Worm (Caenorhabditis elegans) whole organism, L1 larva: ENCODE measurements around the gene D1054.10.

Experiments used
- alr-1 ChIP-seq: fragments of 200-800 bp; sonication (Bioruptor generic); optimal IDR thresholded peaks from 2 replicates; lab custom pipeline; 2018; ENCODE audit warnings: borderline replicate concordance, mild to moderate bottlenecking, missing genetic modification characterization, missing compliant biosample characterization
- ceh-88 ChIP-seq: fragments of 200-800 bp; sonication (Bioruptor generic); IDR thresholded peaks from 2 replicates; pipeline ENCODE4 v1.3.6; 2022; ENCODE audit warnings: missing genetic modification characterization, missing compliant biosample characterization
- egl-13 ChIP-seq: sonication (generic microtip); optimal IDR thresholded peaks from 2 replicates; lab custom pipeline; 2016; ENCODE audit warnings: missing genotype, missing genetic modification reagents, missing genetic modification characterization, missing compliant biosample characterization
- elt-2 ChIP-seq: sonication (generic microtip); optimal IDR thresholded peaks from 2 replicates; lab custom pipeline; 2016; ENCODE audit warnings: missing genetic modification characterization, mild to moderate bottlenecking, inconsistent platforms, missing compliant biosample characterization, missing genetic modification reagents
- fos-1 ChIP-seq: fragments of 150-350 bp; optimal IDR thresholded peaks from 2 replicates; lab custom pipeline; 2014; ENCODE audit warnings: missing biosample characterization, missing genetic modification characterization
- grh-1 ChIP-seq: fragments of 200-800 bp; sonication (Bioruptor generic); IDR thresholded peaks from 2 replicates; pipeline ENCODE4 v1.3.6; 2022; ENCODE audit warnings: missing genetic modification reagents, missing genetic modification characterization, missing compliant biosample characterization
- lin-13 ChIP-seq: fragments of 150-350 bp; optimal IDR thresholded peaks from 2 replicates; lab custom pipeline; 2014; ENCODE audit warnings: missing biosample characterization, missing genetic modification reagents, missing genetic modification characterization
- lin-15B ChIP-seq: fragments of 150-350 bp; sonication (generic microtip); optimal IDR thresholded peaks from 3 replicates; lab custom pipeline; 2014; ENCODE audit warnings: missing biosample characterization, missing genetic modification characterization
- lin-35 ChIP-seq, 2 experiments: fragments of 150-350 bp; optimal IDR thresholded peaks; 2 replicates each; lab custom pipeline; 2014; ENCODE audit warnings: missing biosample characterization in 2 of 2, missing genetic modification characterization in 2 of 2, missing genetic modification reagents in 2 of 2
- mab-9 ChIP-seq: fragments of 200-800 bp; sonication (Bioruptor generic); IDR thresholded peaks from 2 replicates; pipeline ENCODE4 v1.3.6; 2022; ENCODE audit warnings: missing genetic modification reagents, missing genetic modification characterization, missing compliant biosample characterization
- nhr-12 ChIP-seq: sonication (generic microtip); optimal IDR thresholded peaks from 2 replicates; lab custom pipeline; 2017; ENCODE audit warnings: missing biosample characterization, missing genetic modification characterization
- unc-130 ChIP-seq: fragments of 150-350 bp; optimal IDR thresholded peaks from 2 replicates; lab custom pipeline; 2017; ENCODE audit warnings: missing biosample characterization, missing genetic modification characterization, inconsistent platforms
- unc-62 ChIP-seq: fragments of 150-350 bp; optimal IDR thresholded peaks from 2 replicates; lab custom pipeline; 2014; ENCODE audit warnings: missing biosample characterization, missing genetic modification reagents, missing genetic modification characterization

DNA sequence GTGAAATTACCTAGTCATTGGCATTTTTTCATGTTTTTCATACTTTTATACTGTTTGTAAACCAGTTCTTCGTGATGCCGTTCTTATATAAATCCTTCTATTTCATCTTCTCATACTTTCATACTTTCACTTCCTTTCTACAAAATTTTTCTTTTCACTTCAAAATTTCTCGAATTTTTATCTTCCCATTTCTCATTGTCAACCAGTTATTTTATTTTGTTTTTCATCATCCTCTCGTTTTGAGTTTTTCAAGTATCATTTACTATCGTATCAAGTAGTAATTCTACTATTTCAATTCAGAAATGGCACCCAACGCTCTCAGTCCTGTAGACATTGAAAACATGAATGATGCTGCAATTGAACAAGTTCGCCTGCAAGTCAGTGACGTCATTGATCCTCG is 34.0 kb downstream of the D1054.10 start, which contains the start of gene F28H7.8:
- no peak for TF ChIP-seq alr-1
- TF ChIP-seq lin-13 (GFP tag; lab: Kevin White, UChicago): no peak
- no peak for TF ChIP-seq nhr-12 (tag; lab: Kevin White, UChicago)
- no peak for TF ChIP-seq unc-62 (GFP tag; lab: Kevin White, UChicago)
- no peak for TF ChIP-seq unc-130
- no peak for TF ChIP-seq lin-35 (GFP tag; optimal IDR thresholded peaks at IDR 0.05; lab: Kevin White, UChicago)
- no peak for TF ChIP-seq mab-9 (GFP tag; lab: Robert Waterston, UW)
- TF ChIP-seq elt-2 (tag; lab: Kevin White, UChicago): no peak
- no peak for TF ChIP-seq grh-1 (GFP tag; lab: Robert Waterston, UW)
- no peak for TF ChIP-seq ceh-88 (GFP tag; lab: Robert Waterston, UW)
- TF ChIP-seq fos-1 (tag; lab: Kevin White, UChicago): no peak
- TF ChIP-seq egl-13 (tag; lab: Kevin White, UChicago): no peak
- TF ChIP-seq lin-15B (tag; lab: Kevin White, UChicago): no peak
